Fruit fly (Drosophila melanogaster): ENCODE results near the gene CG34174.

CG34174 gene

dm6 chr2L:2221649-2222150 lies 7.6 kb downstream of the CG34174 start (continued):
- peak; percentile 93 for TF ChIP-seq ab (GFP tag; optimal IDR thresholded peaks at IDR 0.05)
- TF ChIP-seq CG6791 (GFP tag; IDR thresholded peaks at IDR 0.05; ENCODE audit: partially characterized antibody) = no peak
- peak; percentile 90 for TF ChIP-seq CG15514 (GFP tag; optimal IDR thresholded peaks at IDR 0.05)
- TF ChIP-seq CG17568 (GFP tag; optimal IDR thresholded peaks at IDR 0.05) = peak; percentile 93
- peak; percentile 97 for TF ChIP-seq CoRest (tag; optimal IDR thresholded peaks at IDR 0.05)
- peak; percentile 84 for TF ChIP-seq GATAe (GFP tag; conservative IDR thresholded peaks at IDR 0.05)
- TF ChIP-seq tup (GFP tag; optimal IDR thresholded peaks at IDR 0.05) = peak; percentile 90
- TF ChIP-seq Lhr (GFP tag; optimal IDR thresholded peaks at IDR 0.05) = peak; percentile 84
- TF ChIP-seq CG6854 (GFP tag; optimal IDR thresholded peaks at IDR 0.05) = peak; percentile 94
- TF ChIP-seq CG4707 (GFP tag; optimal IDR thresholded peaks at IDR 0.05) = peak; percentile 84
- TF ChIP-seq HLH3B (GFP tag; IDR thresholded peaks at IDR 0.05) = peak; percentile 98
- TF ChIP-seq HmgZ (tag; optimal IDR thresholded peaks at IDR 0.05) = peak; percentile 98
- TF ChIP-seq Doc2 (GFP tag; IDR thresholded peaks at IDR 0.05) = peak; percentile 92
- peak; percentile 94 for TF ChIP-seq fd3F (GFP tag; optimal IDR thresholded peaks at IDR 0.05)
- peak; percentile 96 for TF ChIP-seq nom (GFP tag; optimal IDR thresholded peaks at IDR 0.05)
- TF ChIP-seq pnt (GFP tag; optimal IDR thresholded peaks at IDR 0.05) = peak; percentile 88
- peak; percentile 91 for TF ChIP-seq CG17912 (GFP tag; optimal IDR thresholded peaks at IDR 0.05)
- peak; percentile 16 for TF ChIP-seq stwl (tag; optimal IDR thresholded peaks at IDR 0.05)
- peak; percentile 96 for TF ChIP-seq lilli (GFP tag; optimal IDR thresholded peaks at IDR 0.05)
- peak; percentile 98 for TF ChIP-seq zfh1 (GFP tag; IDR thresholded peaks at IDR 0.05)
- TF ChIP-seq CkIIα-i1 (GFP tag; IDR thresholded peaks at IDR 0.05) = peak; percentile 90
- peak; percentile 79 for TF ChIP-seq CG4328 (GFP tag; optimal IDR thresholded peaks at IDR 0.05)
- peak; percentile 95 for TF ChIP-seq gcm (GFP tag; optimal IDR thresholded peaks at IDR 0.05)
- TF ChIP-seq CG3163 (GFP tag; optimal IDR thresholded peaks at IDR 0.05) = peak; percentile 83
- TF ChIP-seq CG4730 (GFP tag; IDR thresholded peaks at IDR 0.05) = peak; percentile 95
- TF ChIP-seq cato (GFP tag; optimal IDR thresholded peaks at IDR 0.05; ENCODE audit: borderline replicate concordance) = peak; percentile 92
- peak; percentile 85 for TF ChIP-seq Vsx1 (GFP tag; optimal IDR thresholded peaks at IDR 0.05)
- TF ChIP-seq CG9437 (GFP tag; optimal IDR thresholded peaks at IDR 0.05) = peak; percentile 93
- peak; percentile 31; the same call in 1 of the 2 replicates for TF ChIP-seq CG13287 (GFP tag; IDR thresholded peaks at IDR 0.05; ENCODE audit: partially characterized antibody)
- TF ChIP-seq tll (GFP tag; optimal IDR thresholded peaks at IDR 0.05) = peak in 1 of 2 experiments; percentile 65
- peak; percentile 93 for TF ChIP-seq CG9215 (GFP tag; IDR thresholded peaks at IDR 0.05)
- peak; percentile 96 for TF ChIP-seq CG16779 (GFP tag; IDR thresholded peaks at IDR 0.05)
- TF ChIP-seq CG8089 (GFP tag; optimal IDR thresholded peaks at IDR 0.05) = peak; percentile 91
- TF ChIP-seq CG7357 (GFP tag; IDR thresholded peaks at IDR 0.05) = peak; percentile 87
- TF ChIP-seq CG11723 (GFP tag; optimal IDR thresholded peaks at IDR 0.05) = peak; percentile 92
- peak; percentile 95 for TF ChIP-seq CG1024 (GFP tag; IDR thresholded peaks at IDR 0.05)
- TF ChIP-seq Hey (tag; optimal IDR thresholded peaks at IDR 0.05) = peak; percentile 94
- TF ChIP-seq Camta (GFP tag; optimal IDR thresholded peaks at IDR 0.05) = peak; percentile 93
- peak; percentile 67; the same call in 1 of the 2 replicates for TF ChIP-seq Dip2 (GFP tag; IDR thresholded peaks at IDR 0.05)
- peak; percentile 93 for TF ChIP-seq fd96Cb (tag; optimal IDR thresholded peaks at IDR 0.05)
- TF ChIP-seq CG8765 (GFP tag; IDR thresholded peaks at IDR 0.05) = peak; percentile 90
- TF ChIP-seq Pdp1 (GFP tag; optimal IDR thresholded peaks at IDR 0.05) = peak; percentile 94 to 96
- TF ChIP-seq dpn (GFP tag; optimal IDR thresholded peaks at IDR 0.05) = peak; percentile 95 to 97
- TF ChIP-seq CG11085 (GFP tag; IDR thresholded peaks at IDR 0.05) = peak; percentile 95
- TF ChIP-seq Optix (GFP tag; IDR thresholded peaks at IDR 0.05) = peak; percentile 92
- peak; percentile 97 for TF ChIP-seq CG10366 (GFP tag; IDR thresholded peaks at IDR 0.05)
- TF ChIP-seq grn (GFP tag; optimal IDR thresholded peaks at IDR 0.05) = peak; percentile 86
- peak; percentile 97 for TF ChIP-seq chn (GFP tag; optimal IDR thresholded peaks at IDR 0.05)
- TF ChIP-seq gsb-n (tag; optimal IDR thresholded peaks at IDR 0.05) = peak; percentile 92

Data from whole organism, embryonic.